Fruit fly (Drosophila melanogaster) whole organism, embryonic: ENCODE measurements around the gene CG11664.

Experiments
- Antp ChIP-seq: fragments of 200-800 bp; sonication (Bioruptor generic); optimal IDR thresholded peaks from 3 replicates; lab custom pipeline; 2016; ENCODE audit warnings: missing biosample characterization, missing genetic modification characterization
- CG10147 ChIP-seq: fragments of 200-800 bp; sonication (Bioruptor generic); optimal IDR thresholded peaks from 2 replicates; lab custom pipeline; 2019; ENCODE audit warnings: missing biosample characterization, mild to moderate bottlenecking, missing genetic modification characterization, moderate library complexity
- CG11093 ChIP-seq: fragments of 200-800 bp; sonication (Bioruptor generic); IDR thresholded peaks from 3 replicates; pipeline ENCODE4 v1.3.6; 2022; ENCODE audit warnings: missing biosample characterization, missing genetic modification characterization
- CG11695 ChIP-seq: fragments of 200-800 bp; sonication (Bioruptor generic); IDR thresholded peaks from 3 replicates; pipeline ENCODE4 v1.3.6; 2022; ENCODE audit warnings: missing biosample characterization, missing genetic modification characterization
- CG11696 ChIP-seq: fragments of 200-800 bp; sonication (Bioruptor generic); IDR thresholded peaks from 2 replicates; pipeline ENCODE4 v1.3.6; 2022; ENCODE audit warnings: missing biosample characterization, missing genetic modification characterization
- CG12942 ChIP-seq: fragments of 200-800 bp; sonication (Bioruptor generic); optimal IDR thresholded peaks from 3 replicates; lab custom pipeline; 2016; ENCODE audit warnings: missing biosample characterization, missing genetic modification characterization
- CG13894 ChIP-seq: fragments of 200-800 bp; sonication (Bioruptor generic); optimal IDR thresholded peaks from 3 replicates; lab custom pipeline; 2018; ENCODE audit warnings: missing biosample characterization, mild to moderate bottlenecking, missing genetic modification characterization, moderate library complexity
- CG17385 ChIP-seq: fragments of 200-800 bp; sonication (Bioruptor generic); optimal IDR thresholded peaks from 3 replicates; lab custom pipeline; 2018; ENCODE audit warnings: missing biosample characterization, mild to moderate bottlenecking, missing genetic modification characterization
- CG17568 ChIP-seq: fragments of 200-800 bp; sonication (Bioruptor generic); optimal IDR thresholded peaks from 2 replicates; lab custom pipeline; 2018; ENCODE audit warnings: missing biosample characterization, mild to moderate bottlenecking, missing genetic modification characterization, moderate library complexity
- CG18262 ChIP-seq: fragments of 200-800 bp; optimal IDR thresholded peaks from 3 replicates; lab custom pipeline; 2019; ENCODE audit warnings: missing biosample characterization, mild to moderate bottlenecking, missing genetic modification characterization, moderate library complexity
- CG2202 ChIP-seq: fragments of 200-800 bp; sonication (Bioruptor generic); optimal IDR thresholded peaks from 2 replicates; lab custom pipeline; 2018; ENCODE audit warnings: missing biosample characterization, mild to moderate bottlenecking, missing genetic modification characterization
- CG42726 ChIP-seq: fragments of 200-800 bp; sonication (Bioruptor generic); IDR thresholded peaks from 2 replicates; pipeline ENCODE4 v1.3.6; 2022; ENCODE audit warnings: missing biosample characterization, missing genetic modification characterization; ENCODE audit not compliant: partially characterized antibody
- CG7928 ChIP-seq: fragments of 200-800 bp; sonication (Bioruptor generic); optimal IDR thresholded peaks from 2 replicates; lab custom pipeline; 2017; ENCODE audit warnings: missing biosample characterization, mild to moderate bottlenecking, missing genetic modification characterization
- CG8290 ChIP-seq, 3 experiments: fragments of 200-800 bp; sonication (Bioruptor generic); optimal IDR thresholded peaks; 2 replicates each; lab custom pipeline; 2016 to 2019; ENCODE audit warnings: missing biosample characterization in 3 of 3, missing genetic modification characterization in 3 of 3, mild to moderate bottlenecking in 2 of 3, moderate library complexity in 1 of 3
- CG8359 ChIP-seq: fragments of 200-800 bp; sonication (Bioruptor generic); optimal IDR thresholded peaks from 2 replicates; lab custom pipeline; 2017; ENCODE audit warnings: missing biosample characterization, mild to moderate bottlenecking, missing genetic modification characterization, borderline replicate concordance
- CG8478 ChIP-seq: fragments of >200 bp; optimal IDR thresholded peaks from 2 replicates; lab custom pipeline; 2018
- CG9609 ChIP-seq: fragments of 200-800 bp; sonication (Bioruptor generic); optimal IDR thresholded peaks from 3 replicates; lab custom pipeline; 2016; ENCODE audit warnings: missing biosample characterization, missing genetic modification characterization
- Chrac-16 ChIP-seq: fragments of 200-800 bp; sonication (Bioruptor generic); optimal IDR thresholded peaks from 3 replicates; lab custom pipeline; 2016; ENCODE audit warnings: missing biosample characterization, missing genetic modification characterization
- D19A ChIP-seq: fragments of 200-800 bp; optimal IDR thresholded peaks from 3 replicates; lab custom pipeline; 2019; ENCODE audit warnings: missing biosample characterization, mild to moderate bottlenecking, missing genetic modification characterization, moderate library complexity
- Gsc ChIP-seq: fragments of 200-800 bp; sonication (Bioruptor generic); IDR thresholded peaks from 2 replicates; pipeline ENCODE4 v1.3.6; 2022; ENCODE audit warnings: missing biosample characterization, missing genetic modification characterization
- HHEX ChIP-seq: fragments of 200-800 bp; sonication (Bioruptor generic); optimal IDR thresholded peaks from 3 replicates; lab custom pipeline; 2017; ENCODE audit warnings: missing biosample characterization, mild to moderate bottlenecking, missing genetic modification characterization, missing genetic modification reagents
- MBD-R2 ChIP-seq: fragments of 200-800 bp; sonication (Bioruptor generic); IDR thresholded peaks from 2 replicates; pipeline ENCODE4 v1.3.6; 2022; ENCODE audit warnings: missing biosample characterization, missing genetic modification characterization
- Max ChIP-seq: fragments of 200-800 bp; sonication (Bioruptor generic); optimal IDR thresholded peaks from 2 replicates; lab custom pipeline; 2016; ENCODE audit warnings: missing biosample characterization, mild to moderate bottlenecking, missing genetic modification characterization
- Meics ChIP-seq: fragments of 200-800 bp; sonication (Bioruptor generic); optimal IDR thresholded peaks from 2 replicates; lab custom pipeline; 2017; ENCODE audit warnings: missing biosample characterization, mild to moderate bottlenecking, missing genetic modification characterization
- Neu2 ChIP-seq: fragments of 200-800 bp; sonication (Bioruptor generic); optimal IDR thresholded peaks from 3 replicates; lab custom pipeline; 2016; ENCODE audit warnings: missing biosample characterization, missing genetic modification characterization, borderline replicate concordance
- Opbp ChIP-seq: fragments of 200-800 bp; sonication (Bioruptor generic); IDR thresholded peaks from 3 replicates; pipeline ENCODE4 v1.3.6; 2022; ENCODE audit warnings: missing biosample characterization, missing genetic modification characterization; ENCODE audit not compliant: partially characterized antibody
- Ptx1 ChIP-seq: fragments of 200-800 bp; sonication (Bioruptor generic); IDR thresholded peaks from 2 replicates; pipeline ENCODE4 v1.3.6; 2022; ENCODE audit warnings: missing biosample characterization, missing genetic modification characterization
- Ravus ChIP-seq: fragments of 200-800 bp; sonication (Bioruptor generic); IDR thresholded peaks from 2 replicates; pipeline ENCODE4 v1.3.6; 2022; ENCODE audit warnings: missing biosample characterization, missing genetic modification characterization
- Rx ChIP-seq: fragments of 200-800 bp; sonication (Bioruptor generic); IDR thresholded peaks from 2 replicates; pipeline ENCODE4 v1.3.6; 2022; ENCODE audit warnings: missing biosample characterization, missing genetic modification characterization
- TFAM ChIP-seq: fragments of 200-800 bp; sonication (Bioruptor generic); optimal IDR thresholded peaks from 2 replicates; lab custom pipeline; 2017; ENCODE audit warnings: missing biosample characterization, missing genetic modification characterization, inconsistent platforms
- ase ChIP-seq: fragments of 200-800 bp; sonication (Bioruptor generic); IDR thresholded peaks from 3 replicates; pipeline ENCODE4 v1.3.6; 2022; ENCODE audit warnings: missing biosample characterization, missing genetic modification characterization
- cas ChIP-seq: fragments of 200-800 bp; sonication (Bioruptor generic); IDR thresholded peaks from 2 replicates; pipeline ENCODE4 v1.3.6; 2022; ENCODE audit warnings: missing biosample characterization, missing genetic modification characterization
- cg ChIP-seq: fragments of 200-800 bp; sonication (Bioruptor generic); optimal IDR thresholded peaks from 3 replicates; lab custom pipeline; 2019; ENCODE audit warnings: missing biosample characterization, mild to moderate bottlenecking, missing genetic modification characterization, moderate library complexity
- chif ChIP-seq, 2 experiments: fragments of 200-800 bp; sonication (Bioruptor generic); optimal IDR thresholded peaks; 3 replicates each; lab custom pipeline; 2016; ENCODE audit warnings: missing biosample characterization in 2 of 2, missing genetic modification characterization in 2 of 2
- chn ChIP-seq: fragments of 200-800 bp; sonication (Bioruptor generic); optimal IDR thresholded peaks from 2 replicates; lab custom pipeline; 2016; ENCODE audit warnings: missing biosample characterization, missing genetic modification characterization
- crp ChIP-seq, 2 experiments: fragments of 200-800 bp; sonication (Bioruptor generic); optimal IDR thresholded peaks; 2 replicates in 1 of 2; 3 replicates in 1 of 2; lab custom pipeline; 2017; ENCODE audit warnings: missing biosample characterization in 2 of 2, missing genetic modification characterization in 2 of 2, mild to moderate bottlenecking in 1 of 2, moderate library complexity in 1 of 2
- gsb ChIP-seq: fragments of 200-800 bp; sonication (Bioruptor generic); IDR thresholded peaks from 2 replicates; pipeline ENCODE4 v1.3.6; 2022; ENCODE audit warnings: missing biosample characterization, missing genetic modification characterization
- hb ChIP-seq: fragments of 200-800 bp; sonication (Bioruptor generic); IDR thresholded peaks from 3 replicates; pipeline ENCODE4 v1.3.6; 2022; ENCODE audit warnings: missing biosample characterization, missing genetic modification characterization; ENCODE audit not compliant: partially characterized antibody
- her ChIP-seq: fragments of 200-800 bp; sonication (Bioruptor generic); optimal IDR thresholded peaks from 2 replicates; lab custom pipeline; 2016; ENCODE audit warnings: missing biosample characterization, missing genetic modification characterization
- knrl ChIP-seq: fragments of 200-800 bp; sonication (Bioruptor generic); IDR thresholded peaks from 3 replicates; pipeline ENCODE4 v1.3.6; 2022; ENCODE audit warnings: missing biosample characterization, missing genetic modification characterization; ENCODE audit not compliant: partially characterized antibody
- onecut ChIP-seq: fragments of 200-800 bp; sonication (Bioruptor generic); IDR thresholded peaks from 2 replicates; pipeline ENCODE4 v1.3.6; 2022; ENCODE audit warnings: missing biosample characterization, missing genetic modification characterization
- otp ChIP-seq: fragments of 200-800 bp; sonication (Bioruptor generic); IDR thresholded peaks from 3 replicates; pipeline ENCODE4, ENCODE4 v1.3.6; 2022; ENCODE audit warnings: missing biosample characterization, missing genetic modification characterization
- pho ChIP-seq: fragments of 200-800 bp; sonication (Bioruptor generic); optimal IDR thresholded peaks from 2 replicates; lab custom pipeline; 2016; ENCODE audit warnings: missing biosample characterization, missing genetic modification characterization
- psq ChIP-seq: fragments of 200-800 bp; sonication (Bioruptor generic); optimal IDR thresholded peaks from 2 replicates; lab custom pipeline; 2017; ENCODE audit warnings: missing biosample characterization, missing genetic modification characterization
- ro ChIP-seq: fragments of 200-800 bp; sonication (Bioruptor generic); IDR thresholded peaks from 2 replicates; pipeline ENCODE4 v1.3.6; 2022; ENCODE audit warnings: missing biosample characterization, missing genetic modification characterization
- sc ChIP-seq, 3 experiments: fragments of >200 bp in 2 of 3; fragments of 200-800 bp in 1 of 3; sonication (Bioruptor generic) in 1 of 3; optimal IDR thresholded peaks; 2 replicates in 2 of 3; 3 replicates in 1 of 3; lab custom pipeline; 2017; ENCODE audit warnings: mild to moderate bottlenecking in 1 of 3, missing biosample characterization in 1 of 3, missing genetic modification characterization in 1 of 3, missing genetic modification reagents in 1 of 3
- so ChIP-seq: fragments of 200-800 bp; sonication (Bioruptor generic); IDR thresholded peaks from 3 replicates; pipeline ENCODE4 v1.3.6; 2022; ENCODE audit warnings: missing biosample characterization, missing genetic modification characterization
- tna ChIP-seq: fragments of 200-800 bp; sonication (Bioruptor generic); IDR thresholded peaks from 2 replicates; pipeline ENCODE4 v1.3.6; 2022; ENCODE audit warnings: missing biosample characterization, missing genetic modification characterization; ENCODE audit not compliant: partially characterized antibody
- tx ChIP-seq: fragments of 200-800 bp; sonication (Bioruptor generic); optimal IDR thresholded peaks from 2 replicates; lab custom pipeline; 2016; ENCODE audit warnings: missing biosample characterization, missing genetic modification characterization
- wdn ChIP-seq: fragments of 200-800 bp; sonication (Bioruptor generic); IDR thresholded peaks from 2 replicates; pipeline ENCODE4 v1.3.6; 2022; ENCODE audit warnings: missing biosample characterization, missing genetic modification characterization
- wek ChIP-seq: fragments of 200-800 bp; sonication (Bioruptor generic); optimal IDR thresholded peaks from 3 replicates; lab custom pipeline; 2018; ENCODE audit warnings: missing biosample characterization, mild to moderate bottlenecking, missing genetic modification characterization, moderate library complexity

CG11664 gene

DNA sequence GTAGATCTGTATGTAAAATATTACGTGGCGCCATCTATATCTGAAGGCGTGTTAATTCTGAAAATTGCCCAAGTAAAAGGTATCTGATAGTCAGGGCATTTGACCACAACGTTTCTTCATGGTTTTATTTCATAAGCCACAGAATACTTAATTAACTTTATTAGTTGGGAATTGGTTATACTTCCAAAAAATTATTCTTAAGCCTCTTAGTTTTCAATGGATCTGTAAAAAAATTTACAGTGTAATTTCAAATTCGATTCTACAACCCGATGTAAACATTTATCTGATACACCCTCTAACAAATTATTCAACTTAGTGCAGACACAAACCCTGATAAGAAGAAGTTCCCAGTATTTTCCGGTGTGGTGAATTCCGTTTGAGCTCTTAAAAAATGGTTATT, 32.0 kb upstream of the CG11664 start (continued):
- TF ChIP-seq onecut (GFP tag; lab: Robert Waterston, UW): no peak
- no peak for TF ChIP-seq wek
- no peak for TF ChIP-seq cas (GFP tag; lab: Robert Waterston, UW)
- no peak for TF ChIP-seq CG2202 (tag; lab: Kevin White, UChicago)
- no peak for TF ChIP-seq cg
- peak; percentile 66 for TF ChIP-seq CG8478 (lab: Kevin White, UChicago)
- no peak for TF ChIP-seq psq
- TF ChIP-seq sc (optimal IDR thresholded peaks at IDR 0.05; lab: Kevin White, UChicago): no peak
- no peak for TF ChIP-seq sc (GFP tag; optimal IDR thresholded peaks at IDR 0.05; lab: Kevin White, UChicago)
- no peak for TF ChIP-seq Meics (GFP tag; lab: Kevin White, UChicago)
- peak; percentile 53 for TF ChIP-seq Ptx1 (GFP tag; lab: Robert Waterston, UW)
- peak; percentile 39; the same call in 2 of the 3 replicates for TF ChIP-seq knrl (GFP tag; lab: Robert Waterston, UW)
- TF ChIP-seq Rx (GFP tag; lab: Robert Waterston, UW): no peak
- TF ChIP-seq D19A: peak; percentile 4
- TF ChIP-seq CG17568 (GFP tag; lab: Kevin White, UChicago): no peak
- TF ChIP-seq pho (GFP tag; lab: Kevin White, UChicago): no peak
- TF ChIP-seq tna (GFP tag; lab: Robert Waterston, UW): peak; percentile 38; the same call in 1 of the 2 replicates
- TF ChIP-seq CG11093 (GFP tag; lab: Robert Waterston, UW): no peak
- TF ChIP-seq ase (GFP tag; lab: Robert Waterston, UW): no peak
- TF ChIP-seq CG11696 (GFP tag; lab: Robert Waterston, UW): no peak
- TF ChIP-seq CG9609 (GFP tag; lab: Kevin White, UChicago): no peak
- peak in 1 of 2 experiments; percentile 36 for TF ChIP-seq chif (GFP tag; optimal IDR thresholded peaks at IDR 0.05; lab: Kevin White, UChicago)
- no peak for TF ChIP-seq Opbp (GFP tag; lab: Robert Waterston, UW)
- no peak for TF ChIP-seq CG18262 (tag; lab: Kevin White, UChicago)
- no peak for TF ChIP-seq CG7928
- no peak for TF ChIP-seq CG8290 (GFP tag; optimal IDR thresholded peaks at IDR 0.05; lab: Kevin White, UChicago)
- TF ChIP-seq CG8290 (tag; optimal IDR thresholded peaks at IDR 0.05; lab: Kevin White, UChicago): no peak
- TF ChIP-seq crp (GFP tag; optimal IDR thresholded peaks at IDR 0.05; lab: Kevin White, UChicago): no peak
- no peak for TF ChIP-seq Chrac-16
- TF ChIP-seq CG13894 (tag; lab: Kevin White, UChicago): no peak
- no peak for TF ChIP-seq CG42726 (GFP tag; lab: Robert Waterston, UW)
- TF ChIP-seq tx (GFP tag; lab: Kevin White, UChicago): no peak
- no peak for TF ChIP-seq Max (GFP tag; lab: Kevin White, UChicago)
- no peak for TF ChIP-seq otp (GFP tag; lab: Robert Waterston, UW)
- TF ChIP-seq ro (GFP tag; lab: Robert Waterston, UW): no peak
- TF ChIP-seq CG17385: no peak
- no peak for TF ChIP-seq Antp (GFP tag; lab: Kevin White, UChicago)
- no peak for TF ChIP-seq gsb (GFP tag; lab: Robert Waterston, UW)
- no peak for TF ChIP-seq Neu2 (GFP tag; lab: Kevin White, UChicago)
- no peak for TF ChIP-seq CG10147 (GFP tag; lab: Kevin White, UChicago)
- TF ChIP-seq chn: peak; percentile 16
- no peak for TF ChIP-seq her (GFP tag; lab: Kevin White, UChicago)
- no peak for TF ChIP-seq Ravus (GFP tag; lab: Robert Waterston, UW)
- no peak for TF ChIP-seq CG8359 (GFP tag; lab: Kevin White, UChicago)
- no peak for TF ChIP-seq TFAM (GFP tag; lab: Kevin White, UChicago)
- TF ChIP-seq Gsc: no peak
- TF ChIP-seq wdn: 0 out of 2 replicates have a peak, but pooled peaks have one; percentile 31
- no peak for TF ChIP-seq HHEX
- TF ChIP-seq so: no peak
- no peak for TF ChIP-seq CG12942 (GFP tag; lab: Kevin White, UChicago)
- TF ChIP-seq CG11695: 0 out of 3 replicates have a peak, but pooled peaks have one; percentile 42
- peak; percentile 67 for TF ChIP-seq hb (GFP tag; lab: Robert Waterston, UW)
- TF ChIP-seq MBD-R2 (GFP tag; lab: Robert Waterston, UW): no peak
